Worm (Caenorhabditis elegans) whole organism, L4/young adult: Measurements from ENCODE around the gene gpa-4.

ENCODE experiments used
- W03F9.2 ChIP-seq: fragments of 150-350 bp; optimal IDR thresholded peaks from 2 replicates; lab custom pipeline; 2014; ENCODE audit warnings: missing biosample characterization, missing genetic modification characterization
- dao-5 ChIP-seq: sonication (generic microtip); optimal IDR thresholded peaks from 2 replicates; lab custom pipeline; 2016; ENCODE audit warnings: missing genotype, missing genetic modification characterization, moderate library complexity, missing compliant biosample characterization
- him-1 ChIP-seq: sonication (generic microtip); optimal IDR thresholded peaks from 2 replicates; lab custom pipeline; 2016; ENCODE audit warnings: missing genotype, missing genetic modification reagents, missing genetic modification characterization, missing compliant biosample characterization

ce11 chrIV:383135-383731 lies 18.3 kb upstream of the gpa-4 start, which contains the start of gene spl-1:
- no peak for TF ChIP-seq him-1 (tag; lab: Kevin White, UChicago)
- no peak for TF ChIP-seq dao-5 (tag; lab: Kevin White, UChicago)
- TF ChIP-seq W03F9.2, result no peak
